Worm (Caenorhabditis elegans) whole organism, L4 larva: ENCODE results near the gene ceh-74.

Experiments
- ces-1 ChIP-seq: fragments of 150-350 bp; sonication (generic microtip); optimal IDR thresholded peaks from 4 replicates; lab custom pipeline; 2014; ENCODE audit warnings: missing biosample characterization, missing genetic modification reagents, missing genetic modification characterization
- pqm-1 ChIP-seq: sonication (generic microtip); optimal IDR thresholded peaks from 2 replicates; lab custom pipeline; 2017; ENCODE audit warnings: missing biosample characterization, missing genetic modification characterization
- unc-62 ChIP-seq, 3 experiments: fragments of 150-350 bp in 1 of 3; sonication (generic microtip); optimal IDR thresholded peaks in 2 of 3; peaks in 1 of 3; 1 replicate in 1 of 3; 2 replicates in 2 of 3; lab custom pipeline; 2014 to 2017; ENCODE audit warnings: missing biosample characterization in 3 of 3, missing genetic modification characterization in 3 of 3, missing genetic modification reagents in 3 of 3, missing genotype in 1 of 3

DNA sequence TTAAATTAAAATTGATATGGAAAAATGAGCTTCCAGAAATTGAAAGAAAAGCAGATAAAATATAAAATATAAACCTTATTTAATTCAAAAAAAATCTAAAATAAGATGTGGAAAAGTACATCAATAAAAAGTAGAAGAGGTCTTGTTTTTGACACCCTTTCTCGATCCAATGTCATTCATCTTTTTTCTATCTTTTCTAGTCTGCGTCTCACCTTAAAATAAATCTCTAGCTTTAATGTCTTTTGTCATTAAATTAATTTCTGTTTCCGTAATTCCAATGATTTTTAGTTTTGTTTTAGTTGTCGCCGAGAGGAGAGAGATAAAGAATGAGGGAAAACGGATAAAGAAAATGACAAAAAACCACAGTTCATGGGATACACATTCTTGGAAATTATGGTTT is 28.8 kb upstream of the ceh-74 start:
- no peak for TF ChIP-seq pqm-1 (tag; lab: Kevin White, UChicago)
- TF ChIP-seq unc-62 (GFP tag; optimal IDR thresholded peaks at IDR 0.05 in 1 of 2; lab: Kevin White, UChicago), result peak in 1 of 2 experiments; percentile 65
- no peak for TF ChIP-seq unc-62 (tag; optimal IDR thresholded peaks at IDR 0.05; lab: Kevin White, UChicago)
- TF ChIP-seq ces-1 (GFP tag; lab: Kevin White, UChicago), result no peak
